Comparison of ENCODE assay signal across 5 fruit fly cellular contexts in genomic region chr3L:8763037-8763454, dm6.
TF ChIP-seq lines count a peak whose summit lies in the region.

No protein-coding gene starts in this region.

- TF ChIP-seq CTCF in whole organism, embryonic (GFP tag; optimal IDR thresholded peaks at IDR 0.05; lab: Kevin White, UChicago): no peak

TF ChIP-seq in whole organism, adult, 20 proteins besides CTCF, POLR2A, EP300 and RAD21:
- peak; percentile 8 for TF ChIP-seq toe (GFP tag; optimal IDR thresholded peaks at IDR 0.05; lab: Kevin White, UChicago)
- peak; percentile 7 for TF ChIP-seq CG11617 (GFP tag; optimal IDR thresholded peaks at IDR 0.05; lab: Kevin White, UChicago)
- peak; percentile 4 for TF ChIP-seq CG7101 (tag; optimal IDR thresholded peaks at IDR 0.05; lab: Kevin White, UChicago)
- TF ChIP-seq bab1 (GFP tag; optimal IDR thresholded peaks at IDR 0.05; lab: Kevin White, UChicago): peak; percentile 25
- TF ChIP-seq kay (GFP tag; lab: Kevin White, UChicago; ENCODE audit: borderline replicate concordance): peak; percentile 73
- TF ChIP-seq pad (GFP tag; optimal IDR thresholded peaks at IDR 0.05; lab: Kevin White, UChicago): no peak
- TF ChIP-seq tj (GFP tag; optimal IDR thresholded peaks at IDR 0.05; lab: Kevin White, UChicago): no peak
- peak; percentile 56 for TF ChIP-seq Mnt (GFP tag; optimal IDR thresholded peaks at IDR 0.05; lab: Kevin White, UChicago)
- TF ChIP-seq cnc (optimal IDR thresholded peaks at IDR 0.05; lab: Kevin White, UChicago): no peak
- no peak for TF ChIP-seq CG1620 (GFP tag; optimal IDR thresholded peaks at IDR 0.05; lab: Kevin White, UChicago)
- no peak for TF ChIP-seq cic (GFP tag; optimal IDR thresholded peaks at IDR 0.05; lab: Kevin White, UChicago)
- no peak for TF ChIP-seq CG14711 (tag; optimal IDR thresholded peaks at IDR 0.05; lab: Kevin White, UChicago)

TF ChIP-seq in whole organism, embryonic, 481 proteins besides CTCF, POLR2A, EP300 and RAD21 (continues in another document):
- TF ChIP-seq CrebB (tag; optimal IDR thresholded peaks at IDR 0.05; lab: Kevin White, UChicago) (no peak), Doc3 (GFP tag; IDR thresholded peaks at IDR 0.05; lab: Robert Waterston, UW; ENCODE audit: partially characterized antibody) (no peak), CG8089 (GFP tag; optimal IDR thresholded peaks at IDR 0.05; lab: Kevin White, UChicago) (no peak), CG18619 (GFP tag; optimal IDR thresholded peaks at IDR 0.05; lab: Kevin White, UChicago) (peak; percentile 47), CG9215 (GFP tag; IDR thresholded peaks at IDR 0.05; lab: Robert Waterston, UW) (no peak), zfh2 (GFP tag; optimal IDR thresholded peaks at IDR 0.05; lab: Kevin White, UChicago) (peak; percentile 28), hkb (optimal IDR thresholded peaks at IDR 0.05; lab: Kevin White, UChicago) (no peak), hkb (GFP tag; IDR thresholded peaks at IDR 0.05; lab: Robert Waterston, UW) (0 out of 2 replicates have a peak, but pooled peaks have one; percentile 28), Elba2 (GFP tag; optimal IDR thresholded peaks at IDR 0.05; lab: Kevin White, UChicago) (no peak), row (GFP tag; IDR thresholded peaks at IDR 0.05; lab: Robert Waterston, UW) (peak; percentile 76), CG10147 (GFP tag; optimal IDR thresholded peaks at IDR 0.05; lab: Kevin White, UChicago) (no peak), Drgx (GFP tag; IDR thresholded peaks at IDR 0.05; lab: Robert Waterston, UW) (peak; percentile 39; the same call in 1 of the 2 replicates), sr (GFP tag; IDR thresholded peaks at IDR 0.05; lab: Robert Waterston, UW) (peak; percentile 96), Myb (GFP tag; optimal IDR thresholded peaks at IDR 0.05; lab: Kevin White, UChicago) (no peak), CG15479 (GFP tag; optimal IDR thresholded peaks at IDR 0.05; lab: Kevin White, UChicago) (no peak), CG14667 (GFP tag; IDR thresholded peaks at IDR 0.05; lab: Robert Waterston, UW) (0 out of 2 replicates have a peak, but pooled peaks have one; percentile 19), Eip74EF (GFP tag; optimal IDR thresholded peaks at IDR 0.05; lab: Kevin White, UChicago) (no peak), Lpt (GFP tag; optimal IDR thresholded peaks at IDR 0.05; lab: Kevin White, UChicago) (no peak), gro (GFP tag; optimal IDR thresholded peaks at IDR 0.05; lab: Kevin White, UChicago) (no peak), Nf-YB (GFP tag; optimal IDR thresholded peaks at IDR 0.05; lab: Kevin White, UChicago) (no peak)

TF ChIP-seq in whole organism, prepupa, 60 proteins besides CTCF, POLR2A, EP300 and RAD21 (continues in another document):
- TF ChIP-seq Eip75B (GFP tag; optimal IDR thresholded peaks at IDR 0.05; lab: Kevin White, UChicago) (no peak), dac (GFP tag; optimal IDR thresholded peaks at IDR 0.05; lab: Kevin White, UChicago) (no peak), Eip93F (GFP tag; optimal IDR thresholded peaks at IDR 0.05; lab: Kevin White, UChicago) (no peak), pdm3 (GFP tag; optimal IDR thresholded peaks at IDR 0.05; lab: Kevin White, UChicago) (peak; percentile 44), OdsH (GFP tag; optimal IDR thresholded peaks at IDR 0.05; lab: Kevin White, UChicago) (peak; percentile 48), spab (GFP tag; optimal IDR thresholded peaks at IDR 0.05; lab: Kevin White, UChicago) (no peak), CG11902 (GFP tag; optimal IDR thresholded peaks at IDR 0.05; lab: Kevin White, UChicago) (peak; percentile 37), CG8632 (GFP tag; optimal IDR thresholded peaks at IDR 0.05; lab: Kevin White, UChicago) (peak; percentile 34), Sox102F (GFP tag; optimal IDR thresholded peaks at IDR 0.05; lab: Kevin White, UChicago) (peak; percentile 48), CG16779 (tag; optimal IDR thresholded peaks at IDR 0.05; lab: Kevin White, UChicago) (no peak), Sox14 (GFP tag; optimal IDR thresholded peaks at IDR 0.05; lab: Kevin White, UChicago) (peak; percentile 70), CG32006 (GFP tag; optimal IDR thresholded peaks at IDR 0.05; lab: Kevin White, UChicago) (peak; percentile 48), eg (GFP tag; IDR thresholded peaks at IDR 0.05; lab: Robert Waterston, UW) (peak; percentile 53; the same call in 2 of the 3 replicates), Ets96B (tag; optimal IDR thresholded peaks at IDR 0.05; lab: Kevin White, UChicago) (no peak), CG1621 (tag; optimal IDR thresholded peaks at IDR 0.05; lab: Kevin White, UChicago) (no peak), achi (GFP tag; optimal IDR thresholded peaks at IDR 0.05; lab: Kevin White, UChicago) (peak; percentile 58), Ets21C (GFP tag; optimal IDR thresholded peaks at IDR 0.05; lab: Kevin White, UChicago) (no peak), CG10631 (GFP tag; optimal IDR thresholded peaks at IDR 0.05; lab: Kevin White, UChicago) (no peak), CG8319 (GFP tag; optimal IDR thresholded peaks at IDR 0.05; lab: Kevin White, UChicago) (no peak), acj6 (GFP tag; optimal IDR thresholded peaks at IDR 0.05; lab: Kevin White, UChicago) (peak; percentile 35), svp (GFP tag; lab: Kevin White, UChicago) (no peak), CG7368 (GFP tag; optimal IDR thresholded peaks at IDR 0.05; lab: Kevin White, UChicago) (no peak)

TF ChIP-seq in whole organism, pupa, 21 proteins besides CTCF, POLR2A, EP300 and RAD21:
- TF ChIP-seq EcR (GFP tag; optimal IDR thresholded peaks at IDR 0.05; lab: Kevin White, UChicago) (no peak), CG9948 (tag; optimal IDR thresholded peaks at IDR 0.05; lab: Kevin White, UChicago) (no peak), gl (tag; optimal IDR thresholded peaks at IDR 0.05; lab: Kevin White, UChicago) (no peak), CG17806 (tag; optimal IDR thresholded peaks at IDR 0.05; lab: Kevin White, UChicago) (no peak), CG15710 (tag; optimal IDR thresholded peaks at IDR 0.05; lab: Kevin White, UChicago) (peak; percentile 8), CG12605 (GFP tag; IDR thresholded peaks at IDR 0.05; lab: Robert Waterston, UW) (peak; percentile 21; the same call in 1 of the 2 replicates), Pif1A (GFP tag; optimal IDR thresholded peaks at IDR 0.05; lab: Kevin White, UChicago) (peak; percentile 10), CG32121 (GFP tag; IDR thresholded peaks at IDR 0.05; lab: Robert Waterston, UW) (peak; percentile 78), fd96Ca (GFP tag; IDR thresholded peaks at IDR 0.05; lab: Robert Waterston, UW) (peak; percentile 12; the same call in 1 of the 3 replicates), Ets98B (GFP tag; IDR thresholded peaks at IDR 0.05; lab: Robert Waterston, UW) (peak; percentile 64)

TF ChIP-seq in whole organism, wandering third instar larva, 38 proteins besides CTCF, POLR2A, EP300 and RAD21:
- TF ChIP-seq CrebA (GFP tag; optimal IDR thresholded peaks at IDR 0.05; lab: Kevin White, UChicago; ENCODE audit: borderline replicate concordance) (no peak), jim (GFP tag; optimal IDR thresholded peaks at IDR 0.05; lab: Kevin White, UChicago) (no peak), OdsH (GFP tag; optimal IDR thresholded peaks at IDR 0.05; lab: Kevin White, UChicago) (peak; percentile 15), h (GFP tag; optimal IDR thresholded peaks at IDR 0.05; lab: Kevin White, UChicago) (peak; percentile 68), foxo (GFP tag; optimal IDR thresholded peaks at IDR 0.05; lab: Kevin White, UChicago) (peak in 1 of 2 experiments; percentile 41), N (GFP tag; optimal IDR thresholded peaks at IDR 0.05; lab: Kevin White, UChicago) (no peak), rgr (GFP tag; optimal IDR thresholded peaks at IDR 0.05; lab: Kevin White, UChicago) (peak; percentile 60), br (GFP tag; optimal IDR thresholded peaks at IDR 0.05; lab: Kevin White, UChicago) (peak; percentile 36), Mio (GFP tag; optimal IDR thresholded peaks at IDR 0.05; lab: Kevin White, UChicago) (no peak), Dfd (GFP tag; optimal IDR thresholded peaks at IDR 0.05; lab: Kevin White, UChicago) (no peak), Abd-B (GFP tag; optimal IDR thresholded peaks at IDR 0.05; lab: Kevin White, UChicago) (no peak), psq (GFP tag; optimal IDR thresholded peaks at IDR 0.05; lab: Kevin White, UChicago) (peak; percentile 10), fru (GFP tag; optimal IDR thresholded peaks at IDR 0.05; lab: Kevin White, UChicago) (peak; percentile 53), dl (GFP tag; optimal IDR thresholded peaks at IDR 0.05; lab: Kevin White, UChicago; ENCODE audit: insufficient read depth in 1 of 2, partially characterized antibody in 2 of 2) (no peak), ey (GFP tag; optimal IDR thresholded peaks at IDR 0.05; lab: Kevin White, UChicago) (peak; percentile 61)
